Fruit fly (Drosophila melanogaster) whole organism, embryonic: Measurements from ENCODE around the gene CG10801.
A peak's percentile ranks its signal among the peaks of the same experiment; 100 is the strongest.

ENCODE experiments used
- Asciz ChIP-seq: fragments of 200-800 bp; sonication (Bioruptor generic); optimal IDR thresholded peaks from 2 replicates; lab custom pipeline; 2017; ENCODE audit warnings: missing biosample characterization, mild to moderate bottlenecking, missing genetic modification characterization, missing genetic modification reagents
- Atf6 ChIP-seq: fragments of 200-800 bp; sonication (Bioruptor generic); IDR thresholded peaks from 2 replicates; pipeline ENCODE4 v1.3.6; 2022; ENCODE audit warnings: missing biosample characterization, missing genetic modification characterization
- B-H2 ChIP-seq: fragments of 200-800 bp; sonication (Bioruptor generic); optimal IDR thresholded peaks from 2 replicates; lab custom pipeline; 2018; ENCODE audit warnings: missing biosample characterization, mild to moderate bottlenecking, missing genetic modification characterization
- CG10366 ChIP-seq: fragments of 200-800 bp; sonication (Bioruptor generic); IDR thresholded peaks from 2 replicates; pipeline ENCODE4 v1.3.6; 2022; ENCODE audit warnings: missing biosample characterization, missing genetic modification characterization
- CG10959 ChIP-seq: fragments of 200-800 bp; sonication (Bioruptor generic); IDR thresholded peaks from 2 replicates; pipeline ENCODE4 v1.3.6; 2022; ENCODE audit warnings: missing biosample characterization, missing genetic modification characterization
- CG12071 ChIP-seq: fragments of 200-800 bp; sonication (Bioruptor generic); optimal IDR thresholded peaks from 3 replicates; lab custom pipeline; 2018; ENCODE audit warnings: missing biosample characterization, mild to moderate bottlenecking, missing genetic modification characterization
- CG12744 ChIP-seq: fragments of 200-800 bp; sonication (Bioruptor generic); optimal IDR thresholded peaks from 2 replicates; lab custom pipeline; 2016; ENCODE audit warnings: missing biosample characterization, missing genetic modification characterization
- CG15696 ChIP-seq: fragments of 200-800 bp; sonication (Bioruptor generic); optimal IDR thresholded peaks from 2 replicates; lab custom pipeline; 2019; ENCODE audit warnings: missing biosample characterization, mild to moderate bottlenecking, missing genetic modification characterization, moderate library complexity
- CG1792 ChIP-seq: fragments of 200-800 bp; sonication (Bioruptor generic); optimal IDR thresholded peaks from 2 replicates; lab custom pipeline; 2016; ENCODE audit warnings: missing biosample characterization, missing genetic modification characterization
- CG18619 ChIP-seq: fragments of 200-800 bp; sonication (Bioruptor generic); optimal IDR thresholded peaks from 3 replicates; lab custom pipeline; 2017; ENCODE audit warnings: missing biosample characterization, mild to moderate bottlenecking, missing genetic modification characterization
- CG2120 ChIP-seq: fragments of 200-800 bp; sonication (Bioruptor generic); optimal IDR thresholded peaks from 3 replicates; lab custom pipeline; 2016; ENCODE audit warnings: missing biosample characterization, missing genetic modification characterization
- CG32532 ChIP-seq: fragments of 200-800 bp; sonication (Bioruptor generic); IDR thresholded peaks from 2 replicates; pipeline ENCODE4 v1.3.6; 2022; ENCODE audit warnings: missing biosample characterization, missing genetic modification characterization
- CG32772 ChIP-seq: fragments of 200-800 bp; sonication (Bioruptor generic); IDR thresholded peaks from 2 replicates; pipeline ENCODE4 v1.3.6; 2022; ENCODE audit warnings: missing biosample characterization, missing genetic modification characterization
- CG33213 ChIP-seq: fragments of 200-800 bp; sonication (Bioruptor generic); optimal IDR thresholded peaks from 3 replicates; lab custom pipeline; 2016; ENCODE audit warnings: missing biosample characterization, missing genetic modification characterization
- CG3726 ChIP-seq: fragments of 200-800 bp; sonication (Bioruptor generic); IDR thresholded peaks from 3 replicates; pipeline ENCODE4, ENCODE4 v1.3.6; 2022; ENCODE audit warnings: missing biosample characterization, missing genetic modification characterization
- CG4360 ChIP-seq: fragments of 200-800 bp; sonication (Bioruptor generic); IDR thresholded peaks from 2 replicates; pipeline ENCODE4 v1.3.6; 2022; ENCODE audit warnings: missing biosample characterization, missing genetic modification characterization
- CG7556 ChIP-seq: fragments of 200-800 bp; sonication (Bioruptor generic); optimal IDR thresholded peaks from 2 replicates; lab custom pipeline; 2017; ENCODE audit warnings: missing biosample characterization, mild to moderate bottlenecking, missing genetic modification characterization
- CG7963 ChIP-seq: fragments of 200-800 bp; sonication (Bioruptor generic); IDR thresholded peaks from 3 replicates; pipeline ENCODE4 v1.3.6; 2022; ENCODE audit warnings: missing biosample characterization, missing genetic modification characterization; ENCODE audit not compliant: partially characterized antibody
- CG8388 ChIP-seq: fragments of 200-800 bp; sonication (Bioruptor generic); optimal IDR thresholded peaks from 2 replicates; lab custom pipeline; 2019; ENCODE audit warnings: missing biosample characterization, mild to moderate bottlenecking, missing genetic modification characterization, moderate library complexity
- CG8924 ChIP-seq: fragments of 200-800 bp; optimal IDR thresholded peaks from 3 replicates; lab custom pipeline; 2019; ENCODE audit warnings: missing biosample characterization, mild to moderate bottlenecking, missing genetic modification characterization, moderate library complexity
- D19A ChIP-seq: fragments of 200-800 bp; optimal IDR thresholded peaks from 3 replicates; lab custom pipeline; 2019; ENCODE audit warnings: missing biosample characterization, mild to moderate bottlenecking, missing genetic modification characterization, moderate library complexity
- Dad ChIP-seq: fragments of 200-800 bp; sonication (Bioruptor generic); optimal IDR thresholded peaks from 3 replicates; lab custom pipeline; 2016; ENCODE audit warnings: missing biosample characterization, missing genetic modification characterization
- Dek ChIP-seq: fragments of 200-800 bp; sonication (Bioruptor generic); optimal IDR thresholded peaks from 3 replicates; lab custom pipeline; 2019; ENCODE audit warnings: missing biosample characterization, mild to moderate bottlenecking, missing genetic modification characterization, moderate library complexity
- E2f2 ChIP-seq: fragments of 200-800 bp; sonication (Bioruptor generic); IDR thresholded peaks from 2 replicates; pipeline ENCODE4 v1.3.6; 2022; ENCODE audit warnings: missing biosample characterization, missing genetic modification characterization
- ERR ChIP-seq: fragments of 200-800 bp; sonication (Bioruptor generic); optimal IDR thresholded peaks from 2 replicates; lab custom pipeline; 2016; ENCODE audit warnings: missing biosample characterization, missing genetic modification characterization
- Ets97D ChIP-seq: fragments of 200-800 bp; sonication (Bioruptor generic); optimal IDR thresholded peaks from 3 replicates; lab custom pipeline; 2016; ENCODE audit warnings: missing biosample characterization, missing genetic modification characterization
- HHEX ChIP-seq: fragments of 200-800 bp; sonication (Bioruptor generic); optimal IDR thresholded peaks from 3 replicates; lab custom pipeline; 2017; ENCODE audit warnings: missing biosample characterization, mild to moderate bottlenecking, missing genetic modification characterization, missing genetic modification reagents
- HmgZ ChIP-seq: fragments of 200-800 bp; sonication (Bioruptor generic); optimal IDR thresholded peaks from 2 replicates; lab custom pipeline; 2018; ENCODE audit warnings: missing biosample characterization, mild to moderate bottlenecking, missing genetic modification characterization
- Xrp1 ChIP-seq: fragments of 200-800 bp; sonication (Bioruptor generic); IDR thresholded peaks from 2 replicates; pipeline ENCODE4 v1.3.6; 2022; ENCODE audit warnings: missing biosample characterization, missing genetic modification characterization
- amos ChIP-seq: fragments of 200-800 bp; sonication (Bioruptor generic); IDR thresholded peaks from 2 replicates; pipeline ENCODE4 v1.3.6; 2022; ENCODE audit warnings: missing biosample characterization, missing genetic modification characterization; ENCODE audit not compliant: partially characterized antibody
- cato ChIP-seq: fragments of 200-800 bp; sonication (Bioruptor generic); optimal IDR thresholded peaks from 2 replicates; lab custom pipeline; 2016; ENCODE audit warnings: missing biosample characterization, missing genetic modification characterization, borderline replicate concordance
- crp ChIP-seq, 2 experiments: fragments of 200-800 bp; sonication (Bioruptor generic); optimal IDR thresholded peaks; 2 replicates in 1 of 2; 3 replicates in 1 of 2; lab custom pipeline; 2017; ENCODE audit warnings: missing biosample characterization in 2 of 2, missing genetic modification characterization in 2 of 2, mild to moderate bottlenecking in 1 of 2, moderate library complexity in 1 of 2
- dm ChIP-seq: fragments of 200-800 bp; sonication (Bioruptor generic); optimal IDR thresholded peaks from 3 replicates; lab custom pipeline; 2016; ENCODE audit warnings: missing biosample characterization, missing genetic modification characterization
- fd64A ChIP-seq: fragments of 200-800 bp; sonication (Bioruptor generic); optimal IDR thresholded peaks from 3 replicates; lab custom pipeline; 2018; ENCODE audit warnings: missing biosample characterization, mild to moderate bottlenecking, missing genetic modification characterization
- hb ChIP-seq: fragments of 200-800 bp; sonication (Bioruptor generic); IDR thresholded peaks from 3 replicates; pipeline ENCODE4 v1.3.6; 2022; ENCODE audit warnings: missing biosample characterization, missing genetic modification characterization; ENCODE audit not compliant: partially characterized antibody
- her ChIP-seq: fragments of 200-800 bp; sonication (Bioruptor generic); optimal IDR thresholded peaks from 2 replicates; lab custom pipeline; 2016; ENCODE audit warnings: missing biosample characterization, missing genetic modification characterization
- kah ChIP-seq: fragments of 200-800 bp; sonication (Bioruptor generic); optimal IDR thresholded peaks from 2 replicates; lab custom pipeline; 2018; ENCODE audit warnings: missing biosample characterization, mild to moderate bottlenecking, missing genetic modification characterization
- nerfin-1 ChIP-seq: fragments of 200-800 bp; sonication (Bioruptor generic); optimal IDR thresholded peaks from 3 replicates; lab custom pipeline; 2019; ENCODE audit warnings: missing biosample characterization, mild to moderate bottlenecking, missing genetic modification characterization, moderate library complexity
- peb ChIP-seq: fragments of 200-800 bp; sonication (Bioruptor generic); IDR thresholded peaks from 2 replicates; pipeline ENCODE4 v1.3.6; 2022; ENCODE audit warnings: missing biosample characterization, missing genetic modification characterization
- psq ChIP-seq: fragments of 200-800 bp; sonication (Bioruptor generic); optimal IDR thresholded peaks from 2 replicates; lab custom pipeline; 2017; ENCODE audit warnings: missing biosample characterization, missing genetic modification characterization
- row ChIP-seq: fragments of 200-800 bp; sonication (Bioruptor generic); IDR thresholded peaks from 3 replicates; pipeline ENCODE4 v1.3.6; 2022; ENCODE audit warnings: missing biosample characterization, missing genetic modification characterization
- schlank ChIP-seq: fragments of 200-800 bp; sonication (Bioruptor generic); optimal IDR thresholded peaks from 2 replicates; lab custom pipeline; 2018; ENCODE audit warnings: missing biosample characterization, mild to moderate bottlenecking, missing genetic modification characterization
- sens ChIP-seq: fragments of 200-800 bp; sonication (Bioruptor generic); peaks from one replicate; lab custom pipeline; 2016; ENCODE audit warnings: missing biosample characterization, missing genetic modification characterization
- sens-2 ChIP-seq: fragments of 200-800 bp; sonication (Bioruptor generic); IDR thresholded peaks from 2 replicates; pipeline ENCODE4 v1.3.6; 2022; ENCODE audit warnings: missing biosample characterization, missing genetic modification characterization
- shn ChIP-seq: fragments of 200-800 bp; sonication (Bioruptor generic); optimal IDR thresholded peaks from 3 replicates; lab custom pipeline; 2016; ENCODE audit warnings: missing biosample characterization, missing genetic modification characterization
- sima ChIP-seq: fragments of 200-800 bp; sonication (Bioruptor generic); optimal IDR thresholded peaks from 2 replicates; lab custom pipeline; 2016; ENCODE audit warnings: missing biosample characterization, missing genetic modification characterization
- ssp ChIP-seq: fragments of 200-800 bp; sonication (Bioruptor generic); IDR thresholded peaks from 2 replicates; pipeline ENCODE4 v1.3.6; 2022; ENCODE audit warnings: missing biosample characterization, missing genetic modification characterization
- stc ChIP-seq: fragments of 200-800 bp; sonication (Bioruptor generic); IDR thresholded peaks from 2 replicates; pipeline ENCODE4 v1.3.6; 2022; ENCODE audit warnings: missing biosample characterization, missing genetic modification characterization
- trem ChIP-seq: fragments of 200-800 bp; optimal IDR thresholded peaks from 3 replicates; lab custom pipeline; 2019; ENCODE audit warnings: missing biosample characterization, mild to moderate bottlenecking, missing genetic modification characterization, moderate library complexity

Gene CG10801

dm6 chrX:3474476-3475439, 14.4 kb downstream of the CG10801 start, which contains the start of gene CG12206 (continued):
- peak; percentile 9 for TF ChIP-seq Asciz (GFP tag; lab: Kevin White, UChicago)
- no peak for TF ChIP-seq CG3726 (GFP tag; lab: Robert Waterston, UW)
- TF ChIP-seq stc (GFP tag; lab: Robert Waterston, UW): no peak
- TF ChIP-seq CG12071 (GFP tag; lab: Kevin White, UChicago): no peak
- TF ChIP-seq CG18619 (GFP tag; lab: Kevin White, UChicago): peak; percentile 21
- no peak for TF ChIP-seq psq (GFP tag; lab: Kevin White, UChicago)
- peak; percentile 42 for TF ChIP-seq nerfin-1
- peak; percentile 47 for TF ChIP-seq HHEX (GFP tag; lab: Kevin White, UChicago)
- peak; percentile 52; the same call in 1 of the 2 replicates for TF ChIP-seq ssp (GFP tag; lab: Robert Waterston, UW)
- TF ChIP-seq D19A (tag; lab: Kevin White, UChicago): peak; percentile 89
- TF ChIP-seq trem (tag; lab: Kevin White, UChicago): peak; percentile 8
- TF ChIP-seq amos (GFP tag; lab: Robert Waterston, UW): no peak
- no peak for TF ChIP-seq crp (GFP tag; optimal IDR thresholded peaks at IDR 0.05; lab: Kevin White, UChicago)
- TF ChIP-seq E2f2 (GFP tag; lab: Robert Waterston, UW): peak; percentile 25; the same call in 1 of the 2 replicates
- TF ChIP-seq ERR (GFP tag; lab: Kevin White, UChicago): no peak
- TF ChIP-seq CG8388 (GFP tag; lab: Kevin White, UChicago): peak; percentile 57
- no peak for TF ChIP-seq CG12744 (GFP tag; lab: Kevin White, UChicago)
- no peak for TF ChIP-seq sens
- TF ChIP-seq peb (GFP tag; lab: Robert Waterston, UW): no peak
- TF ChIP-seq kah: no peak
- no peak for TF ChIP-seq hb (GFP tag; lab: Robert Waterston, UW)
- peak; percentile 54 for TF ChIP-seq Dek (tag; lab: Kevin White, UChicago)
- peak; percentile 81 for TF ChIP-seq row (GFP tag; lab: Robert Waterston, UW)
- no peak for TF ChIP-seq CG10959
- peak; percentile 64 for TF ChIP-seq Atf6 (GFP tag; lab: Robert Waterston, UW)
- TF ChIP-seq CG1792: no peak
- no peak for TF ChIP-seq Ets97D
- TF ChIP-seq CG7556 (GFP tag; lab: Kevin White, UChicago): peak; percentile 64
- TF ChIP-seq B-H2: no peak
- no peak for TF ChIP-seq dm (GFP tag; lab: Kevin White, UChicago)
- TF ChIP-seq CG2120 (GFP tag; lab: Kevin White, UChicago): peak; percentile 21
- no peak for TF ChIP-seq CG7963
- no peak for TF ChIP-seq schlank (tag; lab: Kevin White, UChicago)
- no peak for TF ChIP-seq CG33213 (GFP tag; lab: Kevin White, UChicago)
- TF ChIP-seq fd64A: no peak
- peak; percentile 10; the same call in 1 of the 2 replicates for TF ChIP-seq CG10366
- no peak for TF ChIP-seq CG15696
- TF ChIP-seq Dad (GFP tag; lab: Kevin White, UChicago): no peak
- no peak for TF ChIP-seq shn
- TF ChIP-seq sima (GFP tag; lab: Kevin White, UChicago): no peak
- TF ChIP-seq Xrp1: peak; percentile 61
- TF ChIP-seq HmgZ (tag; lab: Kevin White, UChicago): peak; percentile 25
- peak; percentile 74; the same call in 1 of the 2 replicates for TF ChIP-seq CG32532 (GFP tag; lab: Robert Waterston, UW)
- peak; percentile 34; the same call in 1 of the 2 replicates for TF ChIP-seq CG4360 (GFP tag; lab: Robert Waterston, UW)
- TF ChIP-seq cato (GFP tag; lab: Kevin White, UChicago): no peak
- TF ChIP-seq CG8924 (tag; lab: Kevin White, UChicago): peak; percentile 61
- TF ChIP-seq sens-2 (GFP tag; lab: Robert Waterston, UW): no peak
- TF ChIP-seq CG32772 (GFP tag; lab: Robert Waterston, UW): peak; percentile 81
- TF ChIP-seq her (GFP tag; lab: Kevin White, UChicago): no peak
